Worm (Caenorhabditis elegans) whole organism, L2 larva: ENCODE results near the gene F25F2.1.

Experiments
- ZK546.5 ChIP-seq: sonication (generic microtip); optimal IDR thresholded peaks from 2 replicates; lab custom pipeline; 2017; ENCODE audit warnings: missing biosample characterization, missing genetic modification characterization
- ama-1 ChIP-seq: fragments of 150-350 bp; optimal IDR thresholded peaks from 2 replicates; lab custom pipeline; 2018; ENCODE audit warnings: inconsistent platforms
- fos-1 ChIP-seq: fragments of 150-350 bp; optimal IDR thresholded peaks from 2 replicates; lab custom pipeline; 2014; ENCODE audit warnings: missing biosample characterization, missing genetic modification characterization
- unc-62 ChIP-seq: fragments of 150-350 bp; optimal IDR thresholded peaks from 2 replicates; lab custom pipeline; 2014; ENCODE audit warnings: missing biosample characterization, missing genetic modification reagents, missing genetic modification characterization
- ztf-11 ChIP-seq: sonication (generic microtip); optimal IDR thresholded peaks from 2 replicates; lab custom pipeline; 2017; ENCODE audit warnings: missing biosample characterization, missing genetic modification characterization

- TF ChIP-seq fos-1 (no peak), ztf-11 (no peak), unc-62 (GFP tag; lab: Kevin White, UChicago) (no peak), ZK546.5 (tag; lab: Kevin White, UChicago) (no peak), ama-1 (no peak)
Observed at ce11 chrIII:4520057-4520456, 11.4 kb downstream of the F25F2.1 start, which contains the start of gene cdh-4.
